Fruit fly (Drosophila melanogaster): Measurements from ENCODE around the gene AttD.

Gene AttD

dm6 chr3R:17619726-17620282 is 5.3 kb upstream of the AttD start (continued):
- TF ChIP-seq twi (tag; optimal IDR thresholded peaks at IDR 0.05) (no peak), Lpt (GFP tag; optimal IDR thresholded peaks at IDR 0.05) (no peak), CG10979 (tag; optimal IDR thresholded peaks at IDR 0.05) (peak; percentile 31), cwo (GFP tag; optimal IDR thresholded peaks at IDR 0.05) (no peak), Pdp1 (GFP tag; optimal IDR thresholded peaks at IDR 0.05) (no peak), abd-A (tag; optimal IDR thresholded peaks at IDR 0.05) (no peak), crc (GFP tag; optimal IDR thresholded peaks at IDR 0.05) (no peak), CG10565 (GFP tag; optimal IDR thresholded peaks at IDR 0.05) (no peak), dpn (GFP tag; optimal IDR thresholded peaks at IDR 0.05) (no peak), gcm (GFP tag; optimal IDR thresholded peaks at IDR 0.05) (peak; percentile 51), lola (GFP tag; optimal IDR thresholded peaks at IDR 0.05) (no peak), fd96Cb (tag; optimal IDR thresholded peaks at IDR 0.05) (no peak), tx (GFP tag; optimal IDR thresholded peaks at IDR 0.05) (no peak), Eip74EF (GFP tag; optimal IDR thresholded peaks at IDR 0.05) (peak in 1 of 2 experiments; percentile 41), CG18011 (GFP tag; optimal IDR thresholded peaks at IDR 0.05) (no peak), Usf (GFP tag; optimal IDR thresholded peaks at IDR 0.05) (no peak), ro (GFP tag; IDR thresholded peaks at IDR 0.05) (no peak), CG34422 (GFP tag; IDR thresholded peaks at IDR 0.05) (no peak), Med (GFP tag) (peak; percentile 73), Ets97D (GFP tag; optimal IDR thresholded peaks at IDR 0.05) (no peak), B-H2 (GFP tag; optimal IDR thresholded peaks at IDR 0.05) (no peak), Oli (tag; optimal IDR thresholded peaks at IDR 0.05) (no peak), Atf6 (GFP tag; IDR thresholded peaks at IDR 0.05) (no peak), Fer1 (GFP tag; optimal IDR thresholded peaks at IDR 0.05) (peak; percentile 61), Elba2 (GFP tag; optimal IDR thresholded peaks at IDR 0.05) (no peak), Dp (GFP tag; optimal IDR thresholded peaks at IDR 0.05) (no peak), gem (tag; optimal IDR thresholded peaks at IDR 0.05) (peak; percentile 8), prd (optimal IDR thresholded peaks at IDR 0.05) (no peak), prd (GFP tag; IDR thresholded peaks at IDR 0.05) (no peak), CG17361 (GFP tag; IDR thresholded peaks at IDR 0.05) (no peak), CG33557 (GFP tag; optimal IDR thresholded peaks at IDR 0.05) (peak; percentile 24), Scr (GFP tag; IDR thresholded peaks at IDR 0.05; ENCODE audit: partially characterized antibody) (peak; percentile 84), bbx (GFP tag; IDR thresholded peaks at IDR 0.05; ENCODE audit: partially characterized antibody) (peak; percentile 91), CG1603 (tag; optimal IDR thresholded peaks at IDR 0.05) (no peak), sna (GFP tag; IDR thresholded peaks at IDR 0.05; ENCODE audit: partially characterized antibody) (peak; percentile 84), fd64A (GFP tag; optimal IDR thresholded peaks at IDR 0.05) (no peak), tgo (GFP tag; IDR thresholded peaks at IDR 0.05) (no peak), CG2875 (GFP tag; optimal IDR thresholded peaks at IDR 0.05) (no peak), cg (GFP tag; optimal IDR thresholded peaks at IDR 0.05) (no peak), CG10147 (GFP tag; optimal IDR thresholded peaks at IDR 0.05) (no peak), amos (GFP tag; IDR thresholded peaks at IDR 0.05; ENCODE audit: partially characterized antibody) (peak; percentile 84), Sox102F (GFP tag; optimal IDR thresholded peaks at IDR 0.05) (no peak), jing (GFP tag; optimal IDR thresholded peaks at IDR 0.05) (no peak), Doc3 (GFP tag; IDR thresholded peaks at IDR 0.05; ENCODE audit: partially characterized antibody) (peak; percentile 49; the same call in 1 of the 3 replicates), Dek (tag; optimal IDR thresholded peaks at IDR 0.05) (peak; percentile 39), nom (GFP tag; optimal IDR thresholded peaks at IDR 0.05) (peak; percentile 96), lbe (GFP tag; optimal IDR thresholded peaks at IDR 0.05) (no peak), Hmr (GFP tag; optimal IDR thresholded peaks at IDR 0.05) (no peak)
